Fruit fly (Drosophila melanogaster): Measurements from ENCODE around the gene ND-13B.

ND-13B gene

dm6 chr3L:10737123-10737709 lies 43.3 kb upstream of the ND-13B start (continued):
- TF ChIP-seq tio (GFP tag; optimal IDR thresholded peaks at IDR 0.05) (no peak), Poxn (GFP tag; IDR thresholded peaks at IDR 0.05) (no peak), HmgD (GFP tag; optimal IDR thresholded peaks at IDR 0.05) (no peak), CHES-1-like (GFP tag; optimal IDR thresholded peaks at IDR 0.05) (no peak), YL-1 (GFP tag; optimal IDR thresholded peaks at IDR 0.05) (no peak), bigmax (GFP tag; optimal IDR thresholded peaks at IDR 0.05) (no peak), gro (GFP tag; optimal IDR thresholded peaks at IDR 0.05) (peak; percentile 80), CG10321 (GFP tag; IDR thresholded peaks at IDR 0.05) (0 out of 2 replicates have a peak, but pooled peaks have one; percentile 5), onecut (GFP tag; IDR thresholded peaks at IDR 0.05) (no peak; the same call in 1 of the 2 replicates), hth (optimal IDR thresholded peaks at IDR 0.05) (no peak), CG30020 (tag; optimal IDR thresholded peaks at IDR 0.05) (no peak), CG31365 (tag; optimal IDR thresholded peaks at IDR 0.05) (peak; percentile 23), Nf-YA (GFP tag; IDR thresholded peaks at IDR 0.05) (no peak), CG14860 (GFP tag; IDR thresholded peaks at IDR 0.05; ENCODE audit: partially characterized antibody) (no peak), bowl (GFP tag; IDR thresholded peaks at IDR 0.05) (peak; percentile 63; the same call in 1 of the 2 replicates), CG16815 (GFP tag; optimal IDR thresholded peaks at IDR 0.05) (no peak), CG34422 (GFP tag; IDR thresholded peaks at IDR 0.05) (no peak), CG17612 (GFP tag; IDR thresholded peaks at IDR 0.05) (no peak), Nf-YB (GFP tag; optimal IDR thresholded peaks at IDR 0.05) (peak; percentile 55), nmo (GFP tag; optimal IDR thresholded peaks at IDR 0.05) (no peak), mirr (GFP tag; optimal IDR thresholded peaks at IDR 0.05) (peak; percentile 99), E2f1 (GFP tag; IDR thresholded peaks at IDR 0.05) (no peak), oc (tag; optimal IDR thresholded peaks at IDR 0.05) (peak; percentile 84), Opbp (GFP tag; IDR thresholded peaks at IDR 0.05; ENCODE audit: partially characterized antibody) (no peak), pan (optimal IDR thresholded peaks at IDR 0.05) (no peak), pan (GFP tag; optimal IDR thresholded peaks at IDR 0.05 in 1 of 2, IDR thresholded peaks at IDR 0.05 in 1 of 2) (no peak), tna (GFP tag; IDR thresholded peaks at IDR 0.05; ENCODE audit: partially characterized antibody) (no peak), Sox102F (GFP tag; optimal IDR thresholded peaks at IDR 0.05) (no peak), CG3281 (GFP tag; optimal IDR thresholded peaks at IDR 0.05) (peak; percentile 35), Jarid2 (GFP tag; optimal IDR thresholded peaks at IDR 0.05) (peak; percentile 57), pros (GFP tag; optimal IDR thresholded peaks at IDR 0.05) (peak; percentile 93), esg (GFP tag; conservative IDR thresholded peaks at IDR 0.05) (no peak), lola (GFP tag; optimal IDR thresholded peaks at IDR 0.05) (no peak), CG2889 (GFP tag; IDR thresholded peaks at IDR 0.05) (no peak), gsb-n (tag; optimal IDR thresholded peaks at IDR 0.05) (peak; percentile 57), CG1603 (tag; optimal IDR thresholded peaks at IDR 0.05) (peak; percentile 14), ara (GFP tag; IDR thresholded peaks at IDR 0.05) (no peak), dimm (GFP tag; IDR thresholded peaks at IDR 0.05) (no peak), ab (GFP tag; optimal IDR thresholded peaks at IDR 0.05) (peak; percentile 74), aop (GFP tag; IDR thresholded peaks at IDR 0.05) (no peak), Dek (tag; optimal IDR thresholded peaks at IDR 0.05) (no peak), inv (GFP tag; IDR thresholded peaks at IDR 0.05; ENCODE audit: partially characterized antibody) (no peak), CG8388 (GFP tag; optimal IDR thresholded peaks at IDR 0.05) (no peak), CG16779 (GFP tag; IDR thresholded peaks at IDR 0.05) (no peak), Hand (GFP tag; optimal IDR thresholded peaks at IDR 0.05) (no peak), eve (GFP tag; optimal IDR thresholded peaks at IDR 0.05) (no peak), Sry-β (GFP tag; optimal IDR thresholded peaks at IDR 0.05) (peak; percentile 9), CG17568 (GFP tag; optimal IDR thresholded peaks at IDR 0.05) (peak; percentile 50), org-1 (GFP tag; optimal IDR thresholded peaks at IDR 0.05) (no peak), Mrtf (GFP tag; IDR thresholded peaks at IDR 0.05) (no peak), Ets97D (GFP tag; optimal IDR thresholded peaks at IDR 0.05) (no peak)
